Fruit fly (Drosophila melanogaster): ENCODE data around the gene CG42249.

DNA sequence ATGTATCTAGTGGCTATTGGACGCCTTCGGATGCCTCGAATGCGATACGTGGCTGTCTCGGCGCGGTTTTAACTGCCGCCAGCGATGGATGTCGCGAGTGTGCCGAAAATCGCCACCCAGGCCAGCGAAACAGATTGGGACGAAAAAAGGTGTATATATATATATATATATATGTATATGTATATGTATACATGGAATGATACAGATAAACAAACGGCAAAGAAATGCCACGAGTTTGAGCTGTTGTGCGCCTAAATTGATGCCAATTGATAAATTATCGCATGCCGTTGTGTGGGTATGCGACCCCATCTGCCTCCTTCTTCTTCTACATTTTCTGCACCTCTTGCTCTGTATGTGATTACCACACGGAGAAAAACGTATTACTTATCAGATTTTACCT, 36.6 kb upstream of the CG42249 start, which contains the start of gene CG1545:
- no peak for TF ChIP-seq Snoo (tag; optimal IDR thresholded peaks at IDR 0.05)
- TF ChIP-seq CG10348 (GFP tag; IDR thresholded peaks at IDR 0.05): no peak
- no peak for TF ChIP-seq EcR (GFP tag; optimal IDR thresholded peaks at IDR 0.05)
- no peak for TF ChIP-seq CG4496 (GFP tag; IDR thresholded peaks at IDR 0.05)
- no peak for TF ChIP-seq CG13204 (GFP tag; optimal IDR thresholded peaks at IDR 0.05)
- no peak for TF ChIP-seq Pif1A (GFP tag; optimal IDR thresholded peaks at IDR 0.05)
- TF ChIP-seq CG32121 (GFP tag; IDR thresholded peaks at IDR 0.05): no peak
- TF ChIP-seq CG8301 (tag; optimal IDR thresholded peaks at IDR 0.05): no peak

Data from whole organism, pupa.